Fruit fly (Drosophila melanogaster) whole organism, adult: ENCODE measurements around the gene CG8492.
A peak's percentile ranks its signal among the peaks of the same experiment; 100 is the strongest.

Experiments
- CG11617 ChIP-seq: fragments of 200-800 bp; sonication (Bioruptor generic); optimal IDR thresholded peaks from 2 replicates; lab custom pipeline; 2017; ENCODE audit warnings: mild to moderate bottlenecking, missing biosample characterization, missing genetic modification reagents, missing genetic modification characterization
- CG12768 ChIP-seq: fragments of 200-800 bp; sonication (Bioruptor generic); optimal IDR thresholded peaks from 2 replicates; lab custom pipeline; 2017; ENCODE audit warnings: missing biosample characterization, missing genetic modification characterization, mild to moderate bottlenecking, moderate library complexity, missing genetic modification reagents
- CG14711 ChIP-seq: fragments of 200-800 bp; sonication (Bioruptor generic); optimal IDR thresholded peaks from 2 replicates; lab custom pipeline; 2018; ENCODE audit warnings: missing biosample characterization, mild to moderate bottlenecking, missing genetic modification characterization, moderate library complexity
- CG1620 ChIP-seq: fragments of 200-800 bp; sonication (Bioruptor generic); optimal IDR thresholded peaks from 2 replicates; lab custom pipeline; 2016; ENCODE audit warnings: missing biosample characterization, missing genetic modification characterization
- CG33017 ChIP-seq: fragments of 200-800 bp; sonication (Bioruptor generic); optimal IDR thresholded peaks from 2 replicates; lab custom pipeline; 2018; ENCODE audit warnings: missing biosample characterization, mild to moderate bottlenecking, missing genetic modification characterization, moderate library complexity
- CG5204 ChIP-seq: fragments of 200-800 bp; sonication (Bioruptor generic); optimal IDR thresholded peaks from 2 replicates; lab custom pipeline; 2016; ENCODE audit warnings: missing biosample characterization, missing genetic modification characterization
- CG7045 ChIP-seq: fragments of 200-800 bp; sonication (Bioruptor generic); optimal IDR thresholded peaks from 2 replicates; lab custom pipeline; 2017; ENCODE audit warnings: missing biosample characterization, mild to moderate bottlenecking, missing genetic modification characterization
- CG7101 ChIP-seq: fragments of 200-800 bp; sonication (Bioruptor generic); optimal IDR thresholded peaks from 2 replicates; lab custom pipeline; 2018; ENCODE audit warnings: missing biosample characterization, mild to moderate bottlenecking, missing genetic modification characterization, moderate library complexity
- Clk ChIP-seq: fragments of 200-800 bp; sonication (Bioruptor generic); optimal IDR thresholded peaks from 2 replicates; lab custom pipeline; 2017; ENCODE audit warnings: missing biosample characterization, missing genetic modification characterization
- Crg-1 ChIP-seq: fragments of 200-800 bp; sonication (Bioruptor generic); optimal IDR thresholded peaks from 2 replicates; lab custom pipeline; 2016; ENCODE audit warnings: missing biosample characterization, missing genetic modification characterization
- Hr96 ChIP-seq: fragments of 200-800 bp; sonication (Bioruptor generic); optimal IDR thresholded peaks from 2 replicates; lab custom pipeline; 2016; ENCODE audit warnings: missing biosample characterization, missing genetic modification characterization
- Mnt ChIP-seq: fragments of 200-800 bp; sonication (Bioruptor generic); optimal IDR thresholded peaks from 2 replicates; lab custom pipeline; 2016; ENCODE audit warnings: missing biosample characterization, mild to moderate bottlenecking, missing genetic modification characterization
- bab1 ChIP-seq: fragments of 200-800 bp; sonication (Bioruptor generic); optimal IDR thresholded peaks from 3 replicates; lab custom pipeline; 2019; ENCODE audit warnings: missing biosample characterization, mild to moderate bottlenecking, missing genetic modification characterization, moderate library complexity
- cic ChIP-seq: fragments of 200-800 bp; sonication (Bioruptor generic); optimal IDR thresholded peaks from 2 replicates; lab custom pipeline; 2017; ENCODE audit warnings: missing biosample characterization, mild to moderate bottlenecking, missing genetic modification characterization, moderate library complexity
- cnc ChIP-seq, 2 experiments: fragments of >200 bp; optimal IDR thresholded peaks; 2 replicates each; lab custom pipeline; 2017
- kay ChIP-seq: fragments of 200-800 bp; sonication (Bioruptor generic); peaks from one replicate; lab custom pipeline; 2016; ENCODE audit warnings: missing biosample characterization, missing genetic modification characterization, borderline replicate concordance
- ovo ChIP-seq: fragments of 200-800 bp; sonication (Bioruptor generic); optimal IDR thresholded peaks from 2 replicates; lab custom pipeline; 2016; ENCODE audit warnings: missing biosample characterization, missing genetic modification characterization
- pad ChIP-seq: fragments of 200-800 bp; sonication (Bioruptor generic); optimal IDR thresholded peaks from 3 replicates; lab custom pipeline; 2017; ENCODE audit warnings: missing biosample characterization, missing genetic modification characterization, mild to moderate bottlenecking, moderate library complexity, missing genetic modification reagents
- tj ChIP-seq: fragments of 200-800 bp; sonication (Bioruptor generic); optimal IDR thresholded peaks from 3 replicates; lab custom pipeline; 2017; ENCODE audit warnings: missing biosample characterization, mild to moderate bottlenecking, missing genetic modification characterization, moderate library complexity
- toe ChIP-seq: fragments of 200-800 bp; sonication (Bioruptor generic); optimal IDR thresholded peaks from 2 replicates; lab custom pipeline; 2016; ENCODE audit warnings: missing biosample characterization, missing genetic modification characterization

CG8492 gene

DNA sequence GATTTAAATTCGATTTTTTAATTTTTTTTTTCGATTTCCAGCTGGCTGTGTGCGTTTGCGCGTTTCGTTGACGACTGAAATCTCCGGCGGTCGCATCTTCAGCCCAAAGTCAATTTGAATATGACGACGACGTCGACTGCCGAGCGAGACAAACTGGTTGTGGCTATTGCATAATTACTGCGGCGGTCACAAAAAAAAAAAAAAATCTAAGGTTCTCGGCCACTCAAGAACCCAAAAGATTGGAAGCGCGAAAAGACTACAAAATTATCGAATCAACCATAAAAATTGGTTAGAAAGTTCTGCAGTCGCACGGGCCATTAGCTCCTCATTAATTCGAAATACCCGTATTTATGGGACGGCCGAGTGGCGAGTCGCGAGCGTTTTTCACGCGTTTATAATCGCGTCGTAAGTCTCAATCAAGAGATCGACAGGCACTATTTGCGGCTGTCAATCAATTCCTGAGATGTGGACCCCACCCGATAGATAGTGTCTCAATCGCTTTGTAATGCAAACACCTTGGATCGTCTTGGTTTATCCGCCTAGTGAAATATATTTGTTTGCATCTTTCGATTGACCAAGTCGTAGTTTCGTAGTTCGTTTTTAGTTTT lies at the start of gene CG8492:
TSS of gene CG8492 (minus strand) at position 51 of the 608 bp plus-strand sequence.
- TF ChIP-seq ovo (GFP tag; lab: Kevin White, UChicago): no peak

DNA sequence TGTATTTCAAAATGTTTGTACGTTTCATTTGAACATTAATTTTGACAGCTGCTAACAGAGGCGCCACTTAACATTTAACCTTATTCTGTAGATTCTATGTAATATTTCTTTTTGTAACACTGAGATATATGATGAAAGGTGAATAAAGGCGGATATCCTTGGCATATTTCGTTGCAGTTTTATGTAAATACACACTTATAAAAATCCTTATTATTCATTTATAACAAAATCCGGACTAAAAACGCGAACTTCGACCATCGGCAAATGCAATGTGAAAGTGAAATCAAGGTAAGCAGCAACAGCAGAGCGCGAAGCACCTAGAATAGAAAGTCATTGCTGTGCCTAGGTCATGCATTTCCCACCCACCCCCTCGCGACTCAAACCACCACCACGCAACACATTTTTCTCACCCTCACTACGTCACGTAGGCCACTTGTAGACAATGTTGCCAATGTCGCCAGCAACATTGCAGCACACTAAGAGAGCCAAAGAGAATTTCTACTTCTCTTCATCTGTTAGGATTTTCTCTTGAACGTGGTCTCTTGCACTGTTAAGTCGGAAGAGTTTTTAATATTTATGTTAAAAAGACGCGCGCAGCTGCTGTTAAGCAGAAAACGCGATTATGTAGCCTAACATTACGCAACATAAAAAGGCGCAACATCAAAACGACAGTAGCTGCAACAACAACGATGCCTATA lies 49.5 kb upstream of the CG8492 start:
- TF ChIP-seq cnc (optimal IDR thresholded peaks at IDR 0.05; lab: Kevin White, UChicago) (peak; percentile 42 to 77), Mnt (peak; percentile 6), kay (GFP tag; lab: Kevin White, UChicago) (peak; percentile 95), CG14711 (tag; lab: Kevin White, UChicago) (no peak), cic (GFP tag; lab: Kevin White, UChicago) (no peak)

DNA sequence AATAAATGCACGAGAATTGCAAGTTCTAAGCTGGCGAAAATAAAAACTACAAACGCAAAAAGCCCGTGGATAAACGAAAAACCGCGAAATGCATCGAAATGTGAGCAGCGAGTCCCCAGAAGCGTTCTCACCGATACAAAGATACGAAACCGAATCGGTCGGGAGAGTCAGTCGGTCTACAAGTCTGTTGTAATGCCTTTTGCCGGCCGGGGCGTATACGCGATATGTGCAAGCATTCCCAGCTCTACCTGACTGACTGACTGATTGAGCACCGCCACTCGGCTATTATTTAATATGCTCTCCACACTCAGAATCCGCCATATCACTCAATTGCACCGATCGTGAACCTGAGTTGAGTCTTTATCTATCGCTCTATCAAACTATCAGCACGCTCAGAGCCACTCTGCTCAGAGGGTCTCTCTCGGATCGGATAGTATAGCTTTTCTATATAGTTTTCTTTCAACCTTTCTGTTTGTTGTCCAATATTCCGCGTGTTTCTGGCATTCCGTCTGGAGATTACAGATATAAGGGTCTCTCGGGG lies 43.4 kb upstream of the CG8492 start, which contains the start of gene Clk:
TSS of gene Clk (minus strand) at position 239 of the 541 bp plus-strand sequence.
- TF ChIP-seq cic (GFP tag; lab: Kevin White, UChicago): peak; percentile 93
- peak; percentile 18 for TF ChIP-seq CG33017 (tag; lab: Kevin White, UChicago)
- TF ChIP-seq bab1 (GFP tag; lab: Kevin White, UChicago): no peak
- peak; percentile 48 for TF ChIP-seq CG12768 (GFP tag; lab: Kevin White, UChicago)
- TF ChIP-seq Hr96 (GFP tag; lab: Kevin White, UChicago): no peak
- no peak for TF ChIP-seq CG7045 (GFP tag; lab: Kevin White, UChicago)
- no peak for TF ChIP-seq ovo (GFP tag; lab: Kevin White, UChicago)
- peak; percentile 83 for TF ChIP-seq tj (GFP tag; lab: Kevin White, UChicago)
- peak; percentile 41 for TF ChIP-seq Clk (GFP tag; lab: Kevin White, UChicago)
- no peak for TF ChIP-seq CG1620 (GFP tag; lab: Kevin White, UChicago)
- peak; percentile 62 for TF ChIP-seq Mnt

DNA sequence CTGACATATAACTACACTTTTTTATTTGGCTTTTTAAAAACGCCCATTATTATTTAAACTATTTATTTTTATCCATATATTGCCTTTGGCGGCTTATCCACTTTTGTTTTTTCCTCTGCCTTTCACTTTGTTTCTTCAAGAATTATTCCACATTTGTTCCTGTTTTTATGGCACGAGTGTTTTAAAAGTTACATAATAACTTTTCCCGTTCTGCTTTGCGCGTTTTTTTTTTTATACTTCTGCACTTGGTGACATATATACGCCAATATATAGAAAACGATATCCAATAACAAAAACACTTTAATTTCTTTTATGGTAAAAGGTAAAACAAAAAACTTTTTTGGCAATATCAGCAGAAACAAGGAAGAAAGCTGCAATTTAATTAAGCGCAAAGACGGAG lies 42.7 kb upstream of the CG8492 start:
- TF ChIP-seq pad (no peak), kay (GFP tag; lab: Kevin White, UChicago) (peak; percentile 78)

DNA sequence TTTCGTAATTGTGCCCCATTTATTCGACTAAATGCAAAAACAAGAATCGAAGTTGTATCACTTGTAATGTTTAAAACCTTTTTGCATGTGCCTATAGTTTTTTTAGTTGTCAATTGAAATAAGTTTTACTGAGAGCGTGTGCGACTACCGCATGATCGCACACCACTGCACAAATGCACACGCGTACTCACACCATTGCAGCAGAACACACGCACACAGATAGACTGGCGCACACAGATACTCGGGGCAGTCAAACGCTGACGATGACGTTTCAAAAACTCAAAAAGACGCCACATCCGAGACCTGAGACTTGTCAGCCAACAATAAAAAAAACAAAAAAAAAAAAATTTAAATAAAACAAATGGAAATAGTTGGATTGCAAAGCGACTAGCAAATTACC lies 41.5 kb upstream of the CG8492 start:
- TF ChIP-seq CG5204 (GFP tag; lab: Kevin White, UChicago): no peak
- TF ChIP-seq tj (GFP tag; lab: Kevin White, UChicago): peak; percentile 80
- no peak for TF ChIP-seq pad
- peak; percentile 64 for TF ChIP-seq Mnt
- peak; percentile 27 for TF ChIP-seq Clk (GFP tag; lab: Kevin White, UChicago)
- no peak for TF ChIP-seq CG7101 (tag; lab: Kevin White, UChicago)
- TF ChIP-seq CG7045 (GFP tag; lab: Kevin White, UChicago): no peak
- peak; percentile 58 for TF ChIP-seq kay (GFP tag; lab: Kevin White, UChicago)
- no peak for TF ChIP-seq CG11617 (GFP tag; lab: Kevin White, UChicago)
- no peak for TF ChIP-seq bab1 (GFP tag; lab: Kevin White, UChicago)
- no peak for TF ChIP-seq CG33017 (tag; lab: Kevin White, UChicago)
- no peak for TF ChIP-seq CG12768 (GFP tag; lab: Kevin White, UChicago)
- TF ChIP-seq Crg-1 (GFP tag; lab: Kevin White, UChicago): no peak
- peak in 1 of 2 experiments; percentile 82 for TF ChIP-seq cnc (optimal IDR thresholded peaks at IDR 0.05; lab: Kevin White, UChicago)
- no peak for TF ChIP-seq toe
- peak; percentile 46 for TF ChIP-seq ovo (GFP tag; lab: Kevin White, UChicago)
- no peak for TF ChIP-seq Hr96 (GFP tag; lab: Kevin White, UChicago)
- no peak for TF ChIP-seq CG1620 (GFP tag; lab: Kevin White, UChicago)
- peak; percentile 86 for TF ChIP-seq cic (GFP tag; lab: Kevin White, UChicago)

DNA sequence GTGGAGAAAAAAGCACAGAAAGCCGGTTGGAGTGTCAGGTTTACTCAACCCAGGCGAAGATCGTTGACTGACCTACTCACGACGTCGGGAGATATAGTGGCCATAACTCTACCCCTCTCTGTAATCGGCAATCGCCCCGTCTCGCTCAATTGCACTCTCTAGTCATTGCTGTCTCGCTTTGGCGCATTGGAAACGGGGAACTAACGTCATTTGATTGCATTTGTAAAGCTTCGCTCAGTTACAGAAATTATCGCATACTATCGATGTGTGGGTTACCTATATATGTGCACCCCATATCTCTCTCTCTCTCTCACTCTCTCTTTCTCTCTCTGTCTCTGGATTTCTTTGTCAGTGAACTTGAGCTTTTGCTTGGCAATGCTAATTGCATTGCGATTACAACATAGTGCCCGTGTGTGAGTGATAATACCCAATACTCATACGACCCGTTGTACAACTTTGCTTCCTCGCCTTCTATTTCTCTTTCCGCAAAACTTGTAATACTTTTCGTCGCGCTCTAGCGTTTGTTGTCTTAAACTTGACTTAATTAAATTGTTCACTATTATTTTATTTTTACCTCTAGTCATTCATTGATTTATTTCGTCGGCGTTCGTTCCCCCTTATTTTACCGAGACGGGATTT lies 40.3 kb upstream of the CG8492 start:
- TF ChIP-seq Hr96 (GFP tag; lab: Kevin White, UChicago) (no peak), CG11617 (GFP tag; lab: Kevin White, UChicago) (no peak), CG7045 (GFP tag; lab: Kevin White, UChicago) (no peak), pad (peak; percentile 100), cic (GFP tag; lab: Kevin White, UChicago) (peak; percentile 99), Mnt (peak; percentile 62), tj (GFP tag; lab: Kevin White, UChicago) (peak; percentile 71), Clk (GFP tag; lab: Kevin White, UChicago) (peak; percentile 70), toe (no peak), kay (GFP tag; lab: Kevin White, UChicago) (peak; percentile 88), CG33017 (tag; lab: Kevin White, UChicago) (peak; percentile 23), CG12768 (GFP tag; lab: Kevin White, UChicago) (peak; percentile 65), bab1 (GFP tag; lab: Kevin White, UChicago) (no peak), CG7101 (tag; lab: Kevin White, UChicago) (peak; percentile 28)
